Fruit fly (Drosophila melanogaster): ENCODE measurements around the gene CG10680.

CG10680 gene

dm6 chr2L:19930102-19930501, 33.8 kb upstream of the CG10680 start:
- peak; percentile 1 for TF ChIP-seq h (GFP tag; optimal IDR thresholded peaks at IDR 0.05)
- TF ChIP-seq psq (GFP tag; optimal IDR thresholded peaks at IDR 0.05): no peak
- peak in 1 of 2 experiments; percentile 9 for TF ChIP-seq foxo (GFP tag; optimal IDR thresholded peaks at IDR 0.05)
- TF ChIP-seq CG9705 (GFP tag; optimal IDR thresholded peaks at IDR 0.05): no peak

dm6 chr2L:19932523-19932922, 31.4 kb upstream of the CG10680 start:
- TF ChIP-seq Hnf4 (GFP tag; optimal IDR thresholded peaks at IDR 0.05): no peak
- no peak for TF ChIP-seq dsf (GFP tag; optimal IDR thresholded peaks at IDR 0.05; ENCODE audit: borderline replicate concordance)
- TF ChIP-seq pan (optimal IDR thresholded peaks at IDR 0.05): no peak

- no peak for TF ChIP-seq Hr78 (GFP tag; optimal IDR thresholded peaks at IDR 0.05)
- peak; percentile 50 for TF ChIP-seq Hnf4 (GFP tag; optimal IDR thresholded peaks at IDR 0.05)
- no peak for TF ChIP-seq br (GFP tag; optimal IDR thresholded peaks at IDR 0.05)
- no peak for TF ChIP-seq woc (GFP tag; optimal IDR thresholded peaks at IDR 0.05)
- TF ChIP-seq jim (GFP tag; optimal IDR thresholded peaks at IDR 0.05): no peak
- TF ChIP-seq Mio (GFP tag; optimal IDR thresholded peaks at IDR 0.05): no peak
- no peak for TF ChIP-seq CrebA (GFP tag; optimal IDR thresholded peaks at IDR 0.05; ENCODE audit: borderline replicate concordance)
- no peak for TF ChIP-seq Myc (optimal IDR thresholded peaks at IDR 0.05)
- no peak for TF ChIP-seq CG32264 (GFP tag; optimal IDR thresholded peaks at IDR 0.05)
- no peak for TF ChIP-seq brk (GFP tag; optimal IDR thresholded peaks at IDR 0.05)
- no peak for TF ChIP-seq fru (GFP tag; optimal IDR thresholded peaks at IDR 0.05)
- no peak for TF ChIP-seq lola (GFP tag; optimal IDR thresholded peaks at IDR 0.05)
- no peak for TF ChIP-seq psq (GFP tag; optimal IDR thresholded peaks at IDR 0.05)
- peak; percentile 16 for TF ChIP-seq Jra (GFP tag; optimal IDR thresholded peaks at IDR 0.05)
- TF ChIP-seq Hr83 (GFP tag; optimal IDR thresholded peaks at IDR 0.05; ENCODE audit: poor library complexity, severe bottlenecking): peak; percentile 34
- no peak for TF ChIP-seq sv (GFP tag; optimal IDR thresholded peaks at IDR 0.05)
- no peak for TF ChIP-seq dmrt93B (GFP tag; optimal IDR thresholded peaks at IDR 0.05)
- peak; percentile 15 for TF ChIP-seq rgr (GFP tag; optimal IDR thresholded peaks at IDR 0.05)
- TF ChIP-seq sage (GFP tag; optimal IDR thresholded peaks at IDR 0.05): no peak
- peak; percentile 5 for TF ChIP-seq OdsH (GFP tag; optimal IDR thresholded peaks at IDR 0.05)
- TF ChIP-seq dsf (GFP tag; optimal IDR thresholded peaks at IDR 0.05; ENCODE audit: borderline replicate concordance): no peak
- TF ChIP-seq Dfd (GFP tag; optimal IDR thresholded peaks at IDR 0.05): no peak
- peak; percentile 40 for TF ChIP-seq h (GFP tag; optimal IDR thresholded peaks at IDR 0.05)
- no peak for TF ChIP-seq foxo (GFP tag; optimal IDR thresholded peaks at IDR 0.05)
- no peak for TF ChIP-seq Dif (GFP tag; optimal IDR thresholded peaks at IDR 0.05; ENCODE audit: partially characterized antibody)
- no peak for TF ChIP-seq ey (GFP tag; optimal IDR thresholded peaks at IDR 0.05)
- TF ChIP-seq Vsx2 (GFP tag; optimal IDR thresholded peaks at IDR 0.05; ENCODE audit: partially characterized antibody): peak; percentile 1
- TF ChIP-seq N (GFP tag; optimal IDR thresholded peaks at IDR 0.05): no peak
- no peak for TF ChIP-seq tai (GFP tag; optimal IDR thresholded peaks at IDR 0.05)
- no peak for TF ChIP-seq HLH106 (tag; optimal IDR thresholded peaks at IDR 0.05)
- peak in 1 of 2 experiments; percentile 29 for TF ChIP-seq dl (GFP tag; optimal IDR thresholded peaks at IDR 0.05; ENCODE audit: insufficient read depth in 1 of 2, partially characterized antibody in 2 of 2)
- TF ChIP-seq Rel (GFP tag; optimal IDR thresholded peaks at IDR 0.05): no peak
- peak; percentile 84 for TF ChIP-seq Rel (tag; optimal IDR thresholded peaks at IDR 0.05)
- TF ChIP-seq Sp1 (GFP tag; optimal IDR thresholded peaks at IDR 0.05): peak; percentile 21
- no peak for TF ChIP-seq Abd-B (GFP tag; optimal IDR thresholded peaks at IDR 0.05)
- no peak for TF ChIP-seq GATAd (GFP tag; optimal IDR thresholded peaks at IDR 0.05)
Observed at dm6 chr2L:19935085-19935846, 28.7 kb upstream of the CG10680 start.

All from whole organism, wandering third instar larva.